Fruit fly (Drosophila melanogaster) whole organism, prepupa: ENCODE results near the gene nmdyn-D7.

Experiments
- Blimp-1 ChIP-seq: fragments of 200-800 bp; sonication (Bioruptor generic); optimal IDR thresholded peaks from 3 replicates; lab custom pipeline; 2017; ENCODE audit warnings: missing biosample characterization, missing genetic modification characterization, mild to moderate bottlenecking, moderate library complexity, missing genetic modification reagents
- CG10631 ChIP-seq: fragments of 200-800 bp; sonication (Bioruptor generic); optimal IDR thresholded peaks from 2 replicates; lab custom pipeline; 2016; ENCODE audit warnings: missing biosample characterization, missing genetic modification characterization
- CG10669 ChIP-seq: fragments of 200-800 bp; sonication (Bioruptor generic); optimal IDR thresholded peaks from 3 replicates; lab custom pipeline; 2018; ENCODE audit warnings: missing biosample characterization, mild to moderate bottlenecking, missing genetic modification characterization, moderate library complexity
- CG11294 ChIP-seq: fragments of 200-800 bp; sonication (Bioruptor generic); IDR thresholded peaks from 2 replicates; pipeline ENCODE4 v1.3.6; 2022; ENCODE audit warnings: missing biosample characterization, missing genetic modification characterization
- CG1621 ChIP-seq: fragments of 200-800 bp; sonication (Bioruptor generic); optimal IDR thresholded peaks from 3 replicates; lab custom pipeline; 2018; ENCODE audit warnings: missing biosample characterization, mild to moderate bottlenecking, missing genetic modification characterization
- CG16779 ChIP-seq: fragments of 200-800 bp; sonication (Bioruptor generic); optimal IDR thresholded peaks from 3 replicates; lab custom pipeline; 2017; ENCODE audit warnings: missing biosample characterization, mild to moderate bottlenecking, missing genetic modification characterization
- CG3032 ChIP-seq: fragments of 200-800 bp; optimal IDR thresholded peaks from 2 replicates; lab custom pipeline; 2019; ENCODE audit warnings: missing biosample characterization, mild to moderate bottlenecking, missing genetic modification characterization, moderate library complexity
- CG31627 ChIP-seq: fragments of 200-800 bp; sonication (Bioruptor generic); optimal IDR thresholded peaks from 3 replicates; lab custom pipeline; 2016; ENCODE audit warnings: missing biosample characterization, missing genetic modification characterization
- CG32006 ChIP-seq: fragments of 200-800 bp; sonication (Bioruptor generic); optimal IDR thresholded peaks from 3 replicates; lab custom pipeline; 2017; ENCODE audit warnings: missing biosample characterization, mild to moderate bottlenecking, missing genetic modification characterization
- CG34406 ChIP-seq: fragments of 200-800 bp; sonication (Bioruptor generic); optimal IDR thresholded peaks from 3 replicates; lab custom pipeline; 2016; ENCODE audit warnings: missing biosample characterization, missing genetic modification characterization
- CG3919 ChIP-seq: fragments of 200-800 bp; sonication (Bioruptor generic); optimal IDR thresholded peaks from 3 replicates; lab custom pipeline; 2016; ENCODE audit warnings: missing biosample characterization, missing genetic modification characterization
- CG4318 ChIP-seq: fragments of 200-800 bp; sonication (Bioruptor generic); optimal IDR thresholded peaks from 3 replicates; lab custom pipeline; 2017; ENCODE audit warnings: missing biosample characterization, mild to moderate bottlenecking, missing genetic modification characterization
- CG6163 ChIP-seq: fragments of 200-800 bp; sonication (Bioruptor generic); IDR thresholded peaks from 3 replicates; pipeline ENCODE4 v1.3.6; 2022; ENCODE audit warnings: missing biosample characterization, missing genetic modification characterization
- CG6276 ChIP-seq: fragments of 200-800 bp; sonication (Bioruptor generic); optimal IDR thresholded peaks from 2 replicates; lab custom pipeline; 2017; ENCODE audit warnings: missing biosample characterization, mild to moderate bottlenecking, missing genetic modification characterization
- CG6792 ChIP-seq: fragments of 200-800 bp; sonication (Bioruptor generic); optimal IDR thresholded peaks from 3 replicates; lab custom pipeline; 2016; ENCODE audit warnings: missing biosample characterization, missing genetic modification characterization
- CG6808 ChIP-seq: fragments of 200-800 bp; sonication (Bioruptor generic); optimal IDR thresholded peaks from 3 replicates; lab custom pipeline; 2017; ENCODE audit warnings: missing biosample characterization, missing genetic modification characterization, mild to moderate bottlenecking, moderate library complexity, missing genetic modification reagents
- CG6854 ChIP-seq: fragments of 200-800 bp; sonication (Bioruptor generic); optimal IDR thresholded peaks from 2 replicates; lab custom pipeline; 2017; ENCODE audit warnings: missing biosample characterization, mild to moderate bottlenecking, missing genetic modification characterization
- CG7368 ChIP-seq: fragments of 200-800 bp; sonication (Bioruptor generic); optimal IDR thresholded peaks from 3 replicates; lab custom pipeline; 2016; ENCODE audit warnings: missing biosample characterization, missing genetic modification characterization
- CG8632 ChIP-seq: fragments of 200-800 bp; sonication (Bioruptor generic); optimal IDR thresholded peaks from 3 replicates; lab custom pipeline; 2016; ENCODE audit warnings: missing biosample characterization, missing genetic modification characterization
- Eip75B ChIP-seq: fragments of 200-800 bp; sonication (Bioruptor generic); optimal IDR thresholded peaks from 3 replicates; lab custom pipeline; 2016; ENCODE audit warnings: missing biosample characterization, missing genetic modification characterization
- Eip93F ChIP-seq: fragments of 200-800 bp; sonication (Bioruptor generic); optimal IDR thresholded peaks from 2 replicates; lab custom pipeline; 2016; ENCODE audit warnings: missing biosample characterization, mild to moderate bottlenecking, missing genetic modification characterization
- Ets96B ChIP-seq: fragments of 200-800 bp; optimal IDR thresholded peaks from 2 replicates; lab custom pipeline; 2019; ENCODE audit warnings: missing biosample characterization, mild to moderate bottlenecking, missing genetic modification characterization, moderate library complexity
- Gug ChIP-seq: fragments of 200-800 bp; sonication (Bioruptor generic); IDR thresholded peaks from 2 replicates; pipeline ENCODE4 v1.3.6; 2022; ENCODE audit warnings: missing biosample characterization, missing genetic modification characterization
- Hr38 ChIP-seq: sonication (Bioruptor generic); optimal IDR thresholded peaks from 2 replicates; lab custom pipeline; 2016; ENCODE audit warnings: missing biosample characterization, missing genetic modification characterization
- Hr4 ChIP-seq: fragments of 200-800 bp; sonication (Bioruptor generic); optimal IDR thresholded peaks from 3 replicates; lab custom pipeline; 2016; ENCODE audit warnings: missing biosample characterization, missing genetic modification characterization
- Lpt ChIP-seq: fragments of 200-800 bp; sonication (Bioruptor generic); optimal IDR thresholded peaks from 3 replicates; lab custom pipeline; 2016; ENCODE audit warnings: missing biosample characterization, missing genetic modification characterization
- Met ChIP-seq: fragments of 200-800 bp; sonication (Bioruptor generic); optimal IDR thresholded peaks from 3 replicates; lab custom pipeline; 2016; ENCODE audit warnings: missing biosample characterization, missing genetic modification characterization
- OdsH ChIP-seq: fragments of 200-800 bp; sonication (Bioruptor generic); optimal IDR thresholded peaks from 3 replicates; lab custom pipeline; 2016; ENCODE audit warnings: missing biosample characterization, missing genetic modification characterization
- Sox14 ChIP-seq: fragments of 200-800 bp; sonication (Bioruptor generic); optimal IDR thresholded peaks from 3 replicates; lab custom pipeline; 2016; ENCODE audit warnings: missing biosample characterization, missing genetic modification characterization
- Sox15 ChIP-seq: fragments of 200-800 bp; sonication (Bioruptor generic); optimal IDR thresholded peaks from 3 replicates; lab custom pipeline; 2016; ENCODE audit warnings: missing biosample characterization, missing genetic modification characterization
- achi ChIP-seq: fragments of 200-800 bp; sonication (Bioruptor generic); optimal IDR thresholded peaks from 3 replicates; lab custom pipeline; 2016; ENCODE audit warnings: missing biosample characterization, missing genetic modification characterization
- dsx ChIP-seq: fragments of 200-800 bp; optimal IDR thresholded peaks from 3 replicates; lab custom pipeline; 2019; ENCODE audit warnings: missing biosample characterization, mild to moderate bottlenecking, missing genetic modification characterization, moderate library complexity; ENCODE audit not compliant: poor library complexity, severe bottlenecking
- eg ChIP-seq: fragments of 200-800 bp; sonication (Bioruptor generic); IDR thresholded peaks from 3 replicates; pipeline ENCODE4 v1.3.6; 2022; ENCODE audit warnings: missing biosample characterization, missing genetic modification characterization
- fd59A ChIP-seq: fragments of 200-800 bp; sonication (Bioruptor generic); optimal IDR thresholded peaks from 2 replicates; lab custom pipeline; 2017; ENCODE audit warnings: missing biosample characterization, mild to moderate bottlenecking, missing genetic modification characterization, missing genetic modification reagents
- fd85E ChIP-seq: fragments of 200-800 bp; sonication (Bioruptor generic); optimal IDR thresholded peaks from 3 replicates; lab custom pipeline; 2016; ENCODE audit warnings: missing biosample characterization, missing genetic modification characterization
- fkh ChIP-seq: fragments of 200-800 bp; sonication (Bioruptor generic); optimal IDR thresholded peaks from 3 replicates; lab custom pipeline; 2017; ENCODE audit warnings: missing biosample characterization, mild to moderate bottlenecking, missing genetic modification characterization, moderate library complexity
- net ChIP-seq: fragments of 200-800 bp; sonication (Bioruptor generic); optimal IDR thresholded peaks from 3 replicates; lab custom pipeline; 2016; ENCODE audit warnings: missing biosample characterization, missing genetic modification characterization
- spab ChIP-seq: fragments of 200-800 bp; sonication (Bioruptor generic); optimal IDR thresholded peaks from 2 replicates; lab custom pipeline; 2017; ENCODE audit warnings: missing biosample characterization, mild to moderate bottlenecking, missing genetic modification characterization, missing genetic modification reagents
- ss ChIP-seq, 2 experiments: fragments of 200-800 bp; sonication (Bioruptor generic); optimal IDR thresholded peaks; 2 replicates in 1 of 2; 3 replicates in 1 of 2; lab custom pipeline; 2017 to 2018; ENCODE audit warnings: mild to moderate bottlenecking in 2 of 2, missing biosample characterization in 2 of 2, missing genetic modification characterization in 2 of 2, moderate library complexity in 1 of 2
- svp ChIP-seq: fragments of 200-800 bp; sonication (Bioruptor generic); peaks from one replicate; lab custom pipeline; 2016; ENCODE audit warnings: missing biosample characterization, missing genetic modification characterization
- topi ChIP-seq: fragments of 200-800 bp; sonication (Bioruptor generic); optimal IDR thresholded peaks from 3 replicates; lab custom pipeline; 2016; ENCODE audit warnings: missing biosample characterization, missing genetic modification characterization
- vri ChIP-seq: fragments of 200-800 bp; sonication (Bioruptor generic); optimal IDR thresholded peaks from 3 replicates; lab custom pipeline; 2016; ENCODE audit warnings: missing biosample characterization, mild to moderate bottlenecking, missing genetic modification characterization

Gene nmdyn-D7

dm6 chr3R:9702567-9702966 is 22.8 kb downstream of the nmdyn-D7 start (continued):
- TF ChIP-seq spab (GFP tag; lab: Kevin White, UChicago) = no peak
- no peak for TF ChIP-seq CG6163 (GFP tag; lab: Robert Waterston, UW)
- TF ChIP-seq Hr38 (GFP tag; lab: Kevin White, UChicago) = no peak
- TF ChIP-seq CG6792 (GFP tag; lab: Kevin White, UChicago) = peak; percentile 35
- peak; percentile 80 for TF ChIP-seq CG6276 (GFP tag; lab: Kevin White, UChicago)
- no peak for TF ChIP-seq fd59A (GFP tag; lab: Kevin White, UChicago)
- no peak for TF ChIP-seq CG7368
- TF ChIP-seq achi = peak; percentile 59
- TF ChIP-seq vri = peak; percentile 55
- peak; percentile 41 for TF ChIP-seq Eip75B

- TF ChIP-seq net (GFP tag; lab: Kevin White, UChicago) (no peak), Hr38 (GFP tag; lab: Kevin White, UChicago) (no peak), Blimp-1 (GFP tag; lab: Kevin White, UChicago) (peak; percentile 55), Hr4 (GFP tag; lab: Kevin White, UChicago) (no peak), fkh (GFP tag; lab: Kevin White, UChicago) (no peak), fd59A (GFP tag; lab: Kevin White, UChicago) (no peak)
Observed at dm6 chr3R:9703273-9703672, 23.5 kb downstream of the nmdyn-D7 start.

dm6 chr3R:9704183-9705007 is 24.7 kb downstream of the nmdyn-D7 start:
- TF ChIP-seq svp (GFP tag; lab: Kevin White, UChicago) (peak; percentile 85), eg (GFP tag; lab: Robert Waterston, UW) (no peak), fd85E (peak; percentile 1), Blimp-1 (GFP tag; lab: Kevin White, UChicago) (no peak), Lpt (GFP tag; lab: Kevin White, UChicago) (peak; percentile 33), CG16779 (tag; lab: Kevin White, UChicago) (peak; percentile 42), ss (GFP tag; optimal IDR thresholded peaks at IDR 0.05; lab: Kevin White, UChicago) (no peak), fkh (GFP tag; lab: Kevin White, UChicago) (peak; percentile 13), vri (peak; percentile 99), topi (GFP tag; lab: Kevin White, UChicago) (no peak), CG6163 (GFP tag; lab: Robert Waterston, UW) (no peak), CG4318 (no peak)

dm6 chr3R:9705008-9705628 is 25.4 kb downstream of the nmdyn-D7 start, which contains the start of gene Unc-115a:
TSS of gene Unc-115a (minus strand) at chr3R:9705417.
- TF ChIP-seq fkh (GFP tag; lab: Kevin White, UChicago) = peak; percentile 35
- TF ChIP-seq Eip75B = no peak
- TF ChIP-seq CG8632 = no peak
- peak; percentile 60 for TF ChIP-seq dsx
- no peak for TF ChIP-seq CG4318
- TF ChIP-seq net (GFP tag; lab: Kevin White, UChicago) = no peak
- TF ChIP-seq OdsH (GFP tag; lab: Kevin White, UChicago) = no peak
- no peak for TF ChIP-seq fd85E
- peak; percentile 36 for TF ChIP-seq CG3032 (tag; lab: Kevin White, UChicago)
- no peak for TF ChIP-seq CG10669 (GFP tag; lab: Kevin White, UChicago)
- no peak for TF ChIP-seq CG32006 (GFP tag; lab: Kevin White, UChicago)
- TF ChIP-seq CG34406 (GFP tag; lab: Kevin White, UChicago) = no peak
- TF ChIP-seq CG6854 (GFP tag; lab: Kevin White, UChicago) = peak; percentile 28
- peak; percentile 69 for TF ChIP-seq Sox14 (GFP tag; lab: Kevin White, UChicago)
- TF ChIP-seq Ets96B (tag; lab: Kevin White, UChicago) = peak; percentile 11
- no peak for TF ChIP-seq CG6163 (GFP tag; lab: Robert Waterston, UW)
- TF ChIP-seq CG31627 (GFP tag; lab: Kevin White, UChicago) = peak; percentile 4
- no peak for TF ChIP-seq Gug (GFP tag; lab: Robert Waterston, UW)
- no peak for TF ChIP-seq eg (GFP tag; lab: Robert Waterston, UW)
- TF ChIP-seq Blimp-1 (GFP tag; lab: Kevin White, UChicago) = no peak
- TF ChIP-seq CG1621 (tag; lab: Kevin White, UChicago) = peak; percentile 81
- TF ChIP-seq Lpt (GFP tag; lab: Kevin White, UChicago) = no peak
- TF ChIP-seq Eip93F (GFP tag; lab: Kevin White, UChicago) = no peak
- TF ChIP-seq CG3919 (GFP tag; lab: Kevin White, UChicago) = no peak
- TF ChIP-seq CG11294 (GFP tag; lab: Robert Waterston, UW) = no peak
- TF ChIP-seq Met (GFP tag; lab: Kevin White, UChicago) = no peak
- TF ChIP-seq CG10631 = no peak
- TF ChIP-seq CG6808 (GFP tag; lab: Kevin White, UChicago) = no peak
- no peak for TF ChIP-seq Sox15
